Fruit fly (Drosophila melanogaster) whole organism, embryonic: ENCODE measurements around the gene Datp.

ENCODE experiments used
- Abd-B ChIP-seq: fragments of 200-800 bp; sonication (Bioruptor generic); optimal IDR thresholded peaks from 2 replicates; lab custom pipeline; 2018; ENCODE audit warnings: missing biosample characterization, mild to moderate bottlenecking, missing genetic modification characterization, moderate library complexity
- Ada2b ChIP-seq: fragments of 200-800 bp; sonication (Bioruptor generic); IDR thresholded peaks from 2 replicates; pipeline ENCODE4 v1.3.6; 2022; ENCODE audit warnings: missing biosample characterization, missing genetic modification characterization
- BtbVII ChIP-seq: fragments of 200-800 bp; sonication (Bioruptor generic); optimal IDR thresholded peaks from 3 replicates; lab custom pipeline; 2017; ENCODE audit warnings: missing biosample characterization, mild to moderate bottlenecking, missing genetic modification characterization
- CG11723 ChIP-seq: fragments of 200-800 bp; sonication (Bioruptor generic); optimal IDR thresholded peaks from 2 replicates; lab custom pipeline; 2017; ENCODE audit warnings: missing biosample characterization, mild to moderate bottlenecking, missing genetic modification characterization
- CG14014 ChIP-seq: fragments of 200-800 bp; sonication (Bioruptor generic); IDR thresholded peaks from 2 replicates; pipeline ENCODE4 v1.3.6; 2022; ENCODE audit warnings: missing biosample characterization, missing genetic modification characterization
- CG17328 ChIP-seq: fragments of 200-800 bp; sonication (Bioruptor generic); IDR thresholded peaks from 2 replicates; pipeline ENCODE4 v1.3.6; 2022; ENCODE audit warnings: missing biosample characterization, missing genetic modification characterization
- CG17829 ChIP-seq: fragments of 200-800 bp; optimal IDR thresholded peaks from 2 replicates; lab custom pipeline; 2019; ENCODE audit warnings: missing biosample characterization, mild to moderate bottlenecking, missing genetic modification characterization, moderate library complexity
- CG2116 ChIP-seq: fragments of 200-800 bp; sonication (Bioruptor generic); optimal IDR thresholded peaks from 3 replicates; lab custom pipeline; 2018; ENCODE audit warnings: missing biosample characterization, mild to moderate bottlenecking, missing genetic modification characterization
- CG2120 ChIP-seq: fragments of 200-800 bp; sonication (Bioruptor generic); optimal IDR thresholded peaks from 3 replicates; lab custom pipeline; 2016; ENCODE audit warnings: missing biosample characterization, missing genetic modification characterization
- CG31388 ChIP-seq: fragments of 200-800 bp; sonication (Bioruptor generic); optimal IDR thresholded peaks from 2 replicates; lab custom pipeline; 2016; ENCODE audit warnings: missing biosample characterization, missing genetic modification characterization
- CG4360 ChIP-seq: fragments of 200-800 bp; sonication (Bioruptor generic); IDR thresholded peaks from 2 replicates; pipeline ENCODE4 v1.3.6; 2022; ENCODE audit warnings: missing biosample characterization, missing genetic modification characterization
- CG6254 ChIP-seq: fragments of 200-800 bp; sonication (Bioruptor generic); optimal IDR thresholded peaks from 3 replicates; lab custom pipeline; 2017; ENCODE audit warnings: mild to moderate bottlenecking, missing biosample characterization, missing genetic modification reagents, missing genetic modification characterization
- CG6791 ChIP-seq: fragments of 200-800 bp; sonication (Bioruptor generic); IDR thresholded peaks from 3 replicates; pipeline ENCODE4 v1.3.6; 2022; ENCODE audit warnings: missing biosample characterization, missing genetic modification characterization; ENCODE audit not compliant: partially characterized antibody
- CG6854 ChIP-seq: fragments of 200-800 bp; sonication (Bioruptor generic); optimal IDR thresholded peaks from 3 replicates; lab custom pipeline; 2017; ENCODE audit warnings: missing biosample characterization, mild to moderate bottlenecking, missing genetic modification characterization
- CG8944 ChIP-seq: fragments of 200-800 bp; sonication (Bioruptor generic); optimal IDR thresholded peaks from 3 replicates; lab custom pipeline; 2016; ENCODE audit warnings: missing biosample characterization, missing genetic modification characterization
- Camta ChIP-seq: fragments of 200-800 bp; sonication (Bioruptor generic); optimal IDR thresholded peaks from 2 replicates; lab custom pipeline; 2016; ENCODE audit warnings: missing biosample characterization, missing genetic modification characterization
- D ChIP-seq, 2 experiments: fragments of 200-800 bp in 1 of 2; fragments of >200 bp in 1 of 2; sonication (Bioruptor generic) in 1 of 2; optimal IDR thresholded peaks; 2 replicates in 1 of 2; 3 replicates in 1 of 2; lab custom pipeline; 2017; ENCODE audit warnings: mild to moderate bottlenecking in 1 of 2, missing biosample characterization in 1 of 2, missing genetic modification characterization in 1 of 2, missing genetic modification reagents in 1 of 2
- Dp ChIP-seq: fragments of 200-800 bp; sonication (Bioruptor generic); optimal IDR thresholded peaks from 2 replicates; lab custom pipeline; 2018; ENCODE audit warnings: missing biosample characterization, mild to moderate bottlenecking, missing genetic modification characterization, moderate library complexity
- HLH3B ChIP-seq: fragments of 200-800 bp; sonication (Bioruptor generic); IDR thresholded peaks from 2 replicates; pipeline ENCODE4 v1.3.6; 2022; ENCODE audit warnings: missing biosample characterization, missing genetic modification characterization
- Hmr ChIP-seq: fragments of 200-800 bp; sonication (Bioruptor generic); optimal IDR thresholded peaks from 3 replicates; lab custom pipeline; 2017; ENCODE audit warnings: mild to moderate bottlenecking, missing biosample characterization, missing genetic modification reagents, missing genetic modification characterization
- Hmx ChIP-seq: fragments of 200-800 bp; sonication (Bioruptor generic); optimal IDR thresholded peaks from 2 replicates; lab custom pipeline; 2016; ENCODE audit warnings: missing biosample characterization, missing genetic modification characterization
- MBD-R2 ChIP-seq: fragments of 200-800 bp; sonication (Bioruptor generic); IDR thresholded peaks from 2 replicates; pipeline ENCODE4 v1.3.6; 2022; ENCODE audit warnings: missing biosample characterization, missing genetic modification characterization
- Mad ChIP-seq: fragments of 200-800 bp; sonication (Bioruptor generic); optimal IDR thresholded peaks from 2 replicates; lab custom pipeline; 2016; ENCODE audit warnings: missing biosample characterization, missing genetic modification characterization
- Med ChIP-seq: fragments of 200-800 bp; sonication (Bioruptor generic); peaks from one replicate; lab custom pipeline; 2016; ENCODE audit warnings: missing biosample characterization, missing genetic modification characterization, mild to moderate bottlenecking, inconsistent platforms, moderate library complexity
- NfI ChIP-seq: fragments of 200-800 bp; sonication (Bioruptor generic); optimal IDR thresholded peaks from 3 replicates; lab custom pipeline; 2018; ENCODE audit warnings: missing biosample characterization, mild to moderate bottlenecking, missing genetic modification characterization, moderate library complexity
- Spps ChIP-seq: fragments of 200-800 bp; sonication (Bioruptor generic); optimal IDR thresholded peaks from 2 replicates; lab custom pipeline; 2018; ENCODE audit warnings: missing biosample characterization, mild to moderate bottlenecking, missing genetic modification characterization
- Ssrp ChIP-seq: fragments of 200-800 bp; sonication (Bioruptor generic); optimal IDR thresholded peaks from 2 replicates; lab custom pipeline; 2018; ENCODE audit warnings: missing biosample characterization, mild to moderate bottlenecking, missing genetic modification characterization, moderate library complexity
- Vsx1 ChIP-seq: fragments of 200-800 bp; sonication (Bioruptor generic); optimal IDR thresholded peaks from 2 replicates; lab custom pipeline; 2017; ENCODE audit warnings: missing biosample characterization, mild to moderate bottlenecking, missing genetic modification characterization, missing genetic modification reagents
- YL-1 ChIP-seq: fragments of 200-800 bp; sonication (Bioruptor generic); optimal IDR thresholded peaks from 3 replicates; lab custom pipeline; 2017; ENCODE audit warnings: missing biosample characterization, mild to moderate bottlenecking, missing genetic modification characterization
- aop ChIP-seq: fragments of 200-800 bp; sonication (Bioruptor generic); IDR thresholded peaks from 2 replicates; pipeline ENCODE4 v1.3.6; 2022; ENCODE audit warnings: missing biosample characterization, missing genetic modification characterization
- ara ChIP-seq: fragments of 200-800 bp; sonication (Bioruptor generic); IDR thresholded peaks from 2 replicates; pipeline ENCODE4 v1.3.6; 2022; ENCODE audit warnings: missing biosample characterization, missing genetic modification characterization
- bab2 ChIP-seq: fragments of 200-800 bp; sonication (Bioruptor generic); optimal IDR thresholded peaks from 2 replicates; lab custom pipeline; 2016; ENCODE audit warnings: missing biosample characterization, missing genetic modification characterization
- bigmax ChIP-seq: fragments of 200-800 bp; sonication (Bioruptor generic); optimal IDR thresholded peaks from 2 replicates; lab custom pipeline; 2018; ENCODE audit warnings: missing biosample characterization, mild to moderate bottlenecking, missing genetic modification characterization
- danr ChIP-seq: fragments of 200-800 bp; sonication (Bioruptor generic); IDR thresholded peaks from 2 replicates; pipeline ENCODE4 v1.3.6; 2022; ENCODE audit warnings: missing biosample characterization, missing genetic modification characterization
- dmrt99B ChIP-seq: fragments of 200-800 bp; sonication (Bioruptor generic); optimal IDR thresholded peaks from 2 replicates; lab custom pipeline; 2018; ENCODE audit warnings: missing biosample characterization, mild to moderate bottlenecking, missing genetic modification characterization, moderate library complexity
- exex ChIP-seq: fragments of 200-800 bp; sonication (Bioruptor generic); optimal IDR thresholded peaks from 4 replicates; lab custom pipeline; 2018; ENCODE audit warnings: missing biosample characterization, mild to moderate bottlenecking, missing genetic modification characterization, moderate library complexity
- fd64A ChIP-seq: fragments of 200-800 bp; sonication (Bioruptor generic); optimal IDR thresholded peaks from 3 replicates; lab custom pipeline; 2018; ENCODE audit warnings: missing biosample characterization, mild to moderate bottlenecking, missing genetic modification characterization
- gcm2 ChIP-seq: fragments of 200-800 bp; sonication (Bioruptor generic); optimal IDR thresholded peaks from 2 replicates; lab custom pipeline; 2016; ENCODE audit warnings: missing biosample characterization, missing genetic modification characterization
- hth ChIP-seq: fragments of >200 bp; optimal IDR thresholded peaks from 2 replicates; lab custom pipeline; 2017; ENCODE audit warnings: inconsistent platforms
- jumu ChIP-seq: fragments of 200-800 bp; sonication (Bioruptor generic); optimal IDR thresholded peaks from 3 replicates; lab custom pipeline; 2016; ENCODE audit warnings: missing biosample characterization, missing genetic modification characterization
- ken ChIP-seq: fragments of 200-800 bp; sonication (Bioruptor generic); IDR thresholded peaks from 3 replicates; pipeline ENCODE4 v1.3.6; 2022; ENCODE audit warnings: missing biosample characterization, missing genetic modification characterization
- lilli ChIP-seq: fragments of 200-800 bp; sonication (Bioruptor generic); optimal IDR thresholded peaks from 3 replicates; lab custom pipeline; 2016; ENCODE audit warnings: missing biosample characterization, missing genetic modification characterization
- lmd ChIP-seq: fragments of 200-800 bp; sonication (Bioruptor generic); IDR thresholded peaks from 2 replicates; pipeline ENCODE4 v1.3.6; 2022; ENCODE audit warnings: missing biosample characterization, missing genetic modification characterization
- luna ChIP-seq: fragments of 200-800 bp; sonication (Bioruptor generic); optimal IDR thresholded peaks from 2 replicates; lab custom pipeline; 2016; ENCODE audit warnings: missing biosample characterization, missing genetic modification characterization
- onecut ChIP-seq: fragments of 200-800 bp; sonication (Bioruptor generic); IDR thresholded peaks from 2 replicates; pipeline ENCODE4 v1.3.6; 2022; ENCODE audit warnings: missing biosample characterization, missing genetic modification characterization
- peb ChIP-seq: fragments of 200-800 bp; sonication (Bioruptor generic); IDR thresholded peaks from 2 replicates; pipeline ENCODE4 v1.3.6; 2022; ENCODE audit warnings: missing biosample characterization, missing genetic modification characterization
- pho ChIP-seq: fragments of 200-800 bp; sonication (Bioruptor generic); optimal IDR thresholded peaks from 2 replicates; lab custom pipeline; 2016; ENCODE audit warnings: missing biosample characterization, missing genetic modification characterization
- ranshi ChIP-seq: fragments of 200-800 bp; sonication (Bioruptor generic); IDR thresholded peaks from 2 replicates; pipeline ENCODE4 v1.3.6; 2022; ENCODE audit warnings: missing biosample characterization, missing genetic modification characterization
- sens-2 ChIP-seq: fragments of 200-800 bp; sonication (Bioruptor generic); IDR thresholded peaks from 2 replicates; pipeline ENCODE4 v1.3.6; 2022; ENCODE audit warnings: missing biosample characterization, missing genetic modification characterization
- seq ChIP-seq: fragments of 200-800 bp; sonication (Bioruptor generic); IDR thresholded peaks from 2 replicates; pipeline ENCODE4 v1.3.6; 2022; ENCODE audit warnings: missing biosample characterization, missing genetic modification characterization
- unc-4 ChIP-seq: fragments of 200-800 bp; sonication (Bioruptor generic); IDR thresholded peaks from 2 replicates; pipeline ENCODE4 v1.3.6; 2022; ENCODE audit warnings: missing biosample characterization, missing genetic modification characterization; ENCODE audit not compliant: partially characterized antibody

Gene Datp

dm6 chr2L:9921401-9921800 is 17.2 kb downstream of the Datp start, which contains the start of gene CG4592 (continued):
- TF ChIP-seq Mad (GFP tag; lab: Kevin White, UChicago) (peak; percentile 55), lmd (GFP tag; lab: Robert Waterston, UW) (peak; percentile 57; the same call in 1 of the 2 replicates), Med (peak; percentile 93), CG6254 (GFP tag; lab: Kevin White, UChicago) (peak; percentile 5), jumu (GFP tag; lab: Kevin White, UChicago) (peak; percentile 30), aop (GFP tag; lab: Robert Waterston, UW) (no peak), hth (lab: Kevin White, UChicago) (no peak), Spps (tag; lab: Kevin White, UChicago) (peak; percentile 22), CG31388 (GFP tag; lab: Kevin White, UChicago) (no peak), Hmx (GFP tag; lab: Kevin White, UChicago) (peak; percentile 25), CG8944 (no peak), ara (GFP tag; lab: Robert Waterston, UW) (peak; percentile 53; the same call in 1 of the 2 replicates), CG14014 (GFP tag; lab: Robert Waterston, UW) (peak; percentile 67; the same call in 1 of the 2 replicates), HLH3B (GFP tag; lab: Robert Waterston, UW) (peak; percentile 62; the same call in 1 of the 2 replicates), CG2120 (peak; percentile 71), peb (GFP tag; lab: Robert Waterston, UW) (no peak), Abd-B (no peak), gcm2 (peak; percentile 17), lilli (GFP tag; lab: Kevin White, UChicago) (peak; percentile 69), ken (peak; percentile 76; the same call in 2 of the 3 replicates), CG17829 (tag; lab: Kevin White, UChicago) (peak; percentile 65), Camta (GFP tag; lab: Kevin White, UChicago) (peak; percentile 37), bigmax (GFP tag; lab: Kevin White, UChicago) (peak; percentile 60), CG6854 (GFP tag; lab: Kevin White, UChicago) (peak; percentile 46), luna (GFP tag; lab: Kevin White, UChicago) (no peak), danr (GFP tag; lab: Robert Waterston, UW) (peak; percentile 11; the same call in 1 of the 2 replicates), ranshi (GFP tag; lab: Robert Waterston, UW) (peak; percentile 66), NfI (peak; percentile 65), onecut (GFP tag; lab: Robert Waterston, UW) (peak; percentile 63), CG11723 (no peak), exex (tag; lab: Kevin White, UChicago) (peak; percentile 52), Ada2b (GFP tag; lab: Robert Waterston, UW) (peak; percentile 66), seq (0 out of 2 replicates have a peak, but pooled peaks have one; percentile 30), D (optimal IDR thresholded peaks at IDR 0.05; lab: Kevin White, UChicago) (no peak), D (GFP tag; optimal IDR thresholded peaks at IDR 0.05; lab: Kevin White, UChicago) (no peak), YL-1 (peak; percentile 19), BtbVII (peak; percentile 36), CG4360 (GFP tag; lab: Robert Waterston, UW) (no peak), MBD-R2 (GFP tag; lab: Robert Waterston, UW) (peak; percentile 92), fd64A (GFP tag; lab: Kevin White, UChicago) (no peak), Hmr (GFP tag; lab: Kevin White, UChicago) (peak; percentile 67), Dp (GFP tag; lab: Kevin White, UChicago) (peak; percentile 18), Vsx1 (GFP tag; lab: Kevin White, UChicago) (no peak), pho (GFP tag; lab: Kevin White, UChicago) (no peak), unc-4 (GFP tag; lab: Robert Waterston, UW) (0 out of 2 replicates have a peak, but pooled peaks have one; percentile 15), CG6791 (GFP tag; lab: Robert Waterston, UW) (no peak), bab2 (GFP tag; lab: Kevin White, UChicago) (peak; percentile 22), CG2116 (GFP tag; lab: Kevin White, UChicago) (peak; percentile 38), dmrt99B (tag; lab: Kevin White, UChicago) (no peak), sens-2 (GFP tag; lab: Robert Waterston, UW) (no peak), Ssrp (tag; lab: Kevin White, UChicago) (no peak), CG17328 (0 out of 2 replicates have a peak, but pooled peaks have one; percentile 32)
